Worm (Caenorhabditis elegans) whole organism, mixed stage, embryonic: ENCODE data around the gene ZC132.3.

ENCODE experiments used
- bed-3 ChIP-seq: fragments of 200-800 bp; sonication (Bioruptor generic); optimal IDR thresholded peaks from 3 replicates; lab custom pipeline; 2018; ENCODE audit warnings: mild to moderate bottlenecking, missing genetic modification characterization, moderate library complexity, missing compliant biosample characterization
- blmp-1 ChIP-seq: fragments of 150-350 bp; optimal IDR thresholded peaks from 2 replicates; lab custom pipeline; 2014; ENCODE audit warnings: missing biosample characterization, missing genetic modification characterization
- cnd-1 ChIP-seq: fragments of 200-800 bp; sonication (Bioruptor generic); optimal IDR thresholded peaks from 2 replicates; lab custom pipeline; 2018; ENCODE audit warnings: mild to moderate bottlenecking, missing genetic modification characterization, missing compliant biosample characterization
- drap-1 ChIP-seq: fragments of 200-800 bp; sonication (Bioruptor generic); optimal IDR thresholded peaks from 3 replicates; lab custom pipeline; 2018; ENCODE audit warnings: mild to moderate bottlenecking, missing genetic modification characterization, missing compliant biosample characterization
- elt-1 ChIP-seq: sonication (generic microtip); optimal IDR thresholded peaks from 2 replicates; lab custom pipeline; 2017; ENCODE audit warnings: missing genetic modification characterization, mild to moderate bottlenecking, missing compliant biosample characterization, antibody characterized with exemption, moderate library complexity, borderline replicate concordance; ENCODE audit not compliant: insufficient read depth
- lin-13 ChIP-seq: fragments of 150-350 bp; optimal IDR thresholded peaks from 2 replicates; lab custom pipeline; 2014; ENCODE audit warnings: missing biosample characterization, missing genetic modification characterization
- mab-5 ChIP-seq: fragments of 150-350 bp; optimal IDR thresholded peaks from 2 replicates; lab custom pipeline; 2014; ENCODE audit warnings: missing biosample characterization, missing genetic modification characterization
- mep-1 ChIP-seq: fragments of 150-350 bp; optimal IDR thresholded peaks from 2 replicates; lab custom pipeline; 2017; ENCODE audit warnings: missing biosample characterization, missing genetic modification reagents, missing genetic modification characterization, inconsistent platforms
- nhr-237 ChIP-seq: fragments of 150-350 bp; optimal IDR thresholded peaks from 2 replicates; lab custom pipeline; 2014; ENCODE audit warnings: missing biosample characterization, missing genetic modification characterization
- nhr-28 ChIP-seq: fragments of 150-350 bp; optimal IDR thresholded peaks from 2 replicates; lab custom pipeline; 2014; ENCODE audit warnings: missing biosample characterization, missing genetic modification characterization
- nhr-76 ChIP-seq: sonication (generic microtip); optimal IDR thresholded peaks from 2 replicates; lab custom pipeline; 2017; ENCODE audit warnings: missing biosample characterization, missing genetic modification characterization
- pha-4 ChIP-seq: fragments of 150-350 bp; optimal IDR thresholded peaks from 2 replicates; lab custom pipeline; 2018; ENCODE audit warnings: missing biosample characterization, missing genetic modification reagents, missing genetic modification characterization
- unc-62 ChIP-seq: fragments of 150-350 bp; optimal IDR thresholded peaks from 2 replicates; lab custom pipeline; 2014; ENCODE audit warnings: missing biosample characterization, missing genetic modification reagents, missing genetic modification characterization
- ztf-11 ChIP-seq: fragments of 150-350 bp; optimal IDR thresholded peaks from 2 replicates; lab custom pipeline; 2014; ENCODE audit warnings: missing biosample characterization, missing genetic modification characterization

DNA sequence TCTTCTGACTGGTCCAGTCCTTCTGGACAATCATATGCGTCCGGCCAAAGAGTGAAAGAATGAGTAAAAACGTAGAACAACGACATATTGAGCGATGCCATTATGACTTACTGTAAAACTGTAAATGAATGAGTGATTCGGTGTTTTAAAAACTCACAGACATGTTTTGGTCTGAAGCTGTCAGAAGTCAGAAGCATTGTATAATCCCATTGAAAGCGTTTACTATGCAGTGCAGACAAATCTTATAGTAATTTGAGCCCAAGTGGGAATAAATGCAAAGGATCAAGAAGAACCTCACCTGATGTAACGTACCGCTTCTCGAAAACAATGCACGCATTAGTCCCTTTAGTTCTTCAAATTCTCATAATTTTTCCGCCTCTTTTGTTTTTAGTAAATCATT, 39.6 kb downstream of the ZC132.3 start, which contains the start of gene srt-3:
- TF ChIP-seq mab-5 = no peak
- no peak for TF ChIP-seq nhr-237 (tag; lab: Kevin White, UChicago)
- no peak for TF ChIP-seq lin-13 (tag; lab: Kevin White, UChicago)
- no peak for TF ChIP-seq elt-1 (tag; lab: Kevin White, UChicago)
- no peak for TF ChIP-seq pha-4 (tag; lab: Kevin White, UChicago)
- no peak for TF ChIP-seq blmp-1 (tag; lab: Kevin White, UChicago)
- no peak for TF ChIP-seq drap-1 (GFP tag; lab: Kevin White, UChicago)
- TF ChIP-seq nhr-28 (tag; lab: Kevin White, UChicago) = no peak
- TF ChIP-seq nhr-76 (tag; lab: Kevin White, UChicago) = no peak
- TF ChIP-seq bed-3 (GFP tag; lab: Kevin White, UChicago) = no peak
- no peak for TF ChIP-seq mep-1 (tag; lab: Kevin White, UChicago)
- TF ChIP-seq unc-62 (GFP tag; lab: Kevin White, UChicago) = no peak
- TF ChIP-seq cnd-1 (tag; lab: Kevin White, UChicago) = no peak
- no peak for TF ChIP-seq ztf-11 (tag; lab: Kevin White, UChicago)
